Worm (Caenorhabditis elegans): Measurements from ENCODE around the gene Y81B9A.4.

ce11 chrX:9168239-9168638 lies 12.5 kb downstream of the Y81B9A.4 start, which contains the start of gene B0563.9:
- TF ChIP-seq ztf-4 (tag; optimal IDR thresholded peaks at IDR 0.05) (no peak), nhr-237 (tag; optimal IDR thresholded peaks at IDR 0.05) (no peak), skn-1 (tag; optimal IDR thresholded peaks at IDR 0.05) (no peak), nhr-47 (tag; optimal IDR thresholded peaks at IDR 0.05) (no peak), lin-35 (GFP tag; optimal IDR thresholded peaks at IDR 0.05) (no peak), hpl-2 (GFP tag; optimal IDR thresholded peaks at IDR 0.05) (no peak), nhr-20 (tag; optimal IDR thresholded peaks at IDR 0.05) (no peak), unc-62 (GFP tag; optimal IDR thresholded peaks at IDR 0.05) (no peak), nhr-85 (tag) (no peak), lsy-2 (tag; optimal IDR thresholded peaks at IDR 0.05) (no peak), elt-3 (tag; optimal IDR thresholded peaks at IDR 0.05) (no peak)
